Fruit fly (Drosophila melanogaster) whole organism, prepupa: ENCODE data around the gene CG11983.

Source experiments
- CG10669 ChIP-seq: fragments of 200-800 bp; sonication (Bioruptor generic); optimal IDR thresholded peaks from 3 replicates; lab custom pipeline; 2018; ENCODE audit warnings: missing biosample characterization, mild to moderate bottlenecking, missing genetic modification characterization, moderate library complexity
- CG11902 ChIP-seq: fragments of 200-800 bp; sonication (Bioruptor generic); optimal IDR thresholded peaks from 3 replicates; lab custom pipeline; 2016; ENCODE audit warnings: missing biosample characterization, missing genetic modification characterization
- CG15336 ChIP-seq: fragments of 200-800 bp; sonication (Bioruptor generic); IDR thresholded peaks from 2 replicates; pipeline ENCODE4 v1.3.6; 2022; ENCODE audit warnings: missing biosample characterization, missing genetic modification characterization
- CG1621 ChIP-seq: fragments of 200-800 bp; sonication (Bioruptor generic); optimal IDR thresholded peaks from 3 replicates; lab custom pipeline; 2018; ENCODE audit warnings: missing biosample characterization, mild to moderate bottlenecking, missing genetic modification characterization
- CG3032 ChIP-seq: fragments of 200-800 bp; optimal IDR thresholded peaks from 2 replicates; lab custom pipeline; 2019; ENCODE audit warnings: missing biosample characterization, mild to moderate bottlenecking, missing genetic modification characterization, moderate library complexity
- CG31627 ChIP-seq: fragments of 200-800 bp; sonication (Bioruptor generic); optimal IDR thresholded peaks from 3 replicates; lab custom pipeline; 2016; ENCODE audit warnings: missing biosample characterization, missing genetic modification characterization
- CG32006 ChIP-seq: fragments of 200-800 bp; sonication (Bioruptor generic); optimal IDR thresholded peaks from 3 replicates; lab custom pipeline; 2017; ENCODE audit warnings: missing biosample characterization, mild to moderate bottlenecking, missing genetic modification characterization
- CG34406 ChIP-seq: fragments of 200-800 bp; sonication (Bioruptor generic); optimal IDR thresholded peaks from 3 replicates; lab custom pipeline; 2016; ENCODE audit warnings: missing biosample characterization, missing genetic modification characterization
- CG3919 ChIP-seq: fragments of 200-800 bp; sonication (Bioruptor generic); optimal IDR thresholded peaks from 3 replicates; lab custom pipeline; 2016; ENCODE audit warnings: missing biosample characterization, missing genetic modification characterization
- CG4318 ChIP-seq: fragments of 200-800 bp; sonication (Bioruptor generic); optimal IDR thresholded peaks from 3 replicates; lab custom pipeline; 2017; ENCODE audit warnings: missing biosample characterization, mild to moderate bottlenecking, missing genetic modification characterization
- CG6163 ChIP-seq: fragments of 200-800 bp; sonication (Bioruptor generic); IDR thresholded peaks from 3 replicates; pipeline ENCODE4 v1.3.6; 2022; ENCODE audit warnings: missing biosample characterization, missing genetic modification characterization
- CG6792 ChIP-seq: fragments of 200-800 bp; sonication (Bioruptor generic); optimal IDR thresholded peaks from 3 replicates; lab custom pipeline; 2016; ENCODE audit warnings: missing biosample characterization, missing genetic modification characterization
- CG6808 ChIP-seq: fragments of 200-800 bp; sonication (Bioruptor generic); optimal IDR thresholded peaks from 3 replicates; lab custom pipeline; 2017; ENCODE audit warnings: missing biosample characterization, missing genetic modification characterization, mild to moderate bottlenecking, moderate library complexity, missing genetic modification reagents
- CG7368 ChIP-seq: fragments of 200-800 bp; sonication (Bioruptor generic); optimal IDR thresholded peaks from 3 replicates; lab custom pipeline; 2016; ENCODE audit warnings: missing biosample characterization, missing genetic modification characterization
- CG8119 ChIP-seq: fragments of 200-800 bp; sonication (Bioruptor generic); IDR thresholded peaks from 3 replicates; pipeline ENCODE4 v1.3.6; 2022; ENCODE audit warnings: missing biosample characterization, missing genetic modification characterization
- Eip78C ChIP-seq: fragments of 200-800 bp; sonication (Bioruptor generic); peaks from one replicate; lab custom pipeline; 2016; ENCODE audit warnings: missing biosample characterization, missing genetic modification characterization
- Eip93F ChIP-seq: fragments of 200-800 bp; sonication (Bioruptor generic); optimal IDR thresholded peaks from 2 replicates; lab custom pipeline; 2016; ENCODE audit warnings: missing biosample characterization, mild to moderate bottlenecking, missing genetic modification characterization
- Ets96B ChIP-seq: fragments of 200-800 bp; optimal IDR thresholded peaks from 2 replicates; lab custom pipeline; 2019; ENCODE audit warnings: missing biosample characterization, mild to moderate bottlenecking, missing genetic modification characterization, moderate library complexity
- Gug ChIP-seq: fragments of 200-800 bp; sonication (Bioruptor generic); IDR thresholded peaks from 2 replicates; pipeline ENCODE4 v1.3.6; 2022; ENCODE audit warnings: missing biosample characterization, missing genetic modification characterization
- Hr38 ChIP-seq: sonication (Bioruptor generic); optimal IDR thresholded peaks from 2 replicates; lab custom pipeline; 2016; ENCODE audit warnings: missing biosample characterization, missing genetic modification characterization
- Hr4 ChIP-seq: fragments of 200-800 bp; sonication (Bioruptor generic); optimal IDR thresholded peaks from 3 replicates; lab custom pipeline; 2016; ENCODE audit warnings: missing biosample characterization, missing genetic modification characterization
- Lpt ChIP-seq: fragments of 200-800 bp; sonication (Bioruptor generic); optimal IDR thresholded peaks from 3 replicates; lab custom pipeline; 2016; ENCODE audit warnings: missing biosample characterization, missing genetic modification characterization
- OdsH ChIP-seq: fragments of 200-800 bp; sonication (Bioruptor generic); optimal IDR thresholded peaks from 3 replicates; lab custom pipeline; 2016; ENCODE audit warnings: missing biosample characterization, missing genetic modification characterization
- Smox ChIP-seq: fragments of 200-800 bp; sonication (Bioruptor generic); optimal IDR thresholded peaks from 3 replicates; lab custom pipeline; 2016; ENCODE audit warnings: missing biosample characterization, missing genetic modification characterization
- Sox14 ChIP-seq: fragments of 200-800 bp; sonication (Bioruptor generic); optimal IDR thresholded peaks from 3 replicates; lab custom pipeline; 2016; ENCODE audit warnings: missing biosample characterization, missing genetic modification characterization
- Sox15 ChIP-seq: fragments of 200-800 bp; sonication (Bioruptor generic); optimal IDR thresholded peaks from 3 replicates; lab custom pipeline; 2016; ENCODE audit warnings: missing biosample characterization, missing genetic modification characterization
- acj6 ChIP-seq: fragments of 200-800 bp; sonication (Bioruptor generic); optimal IDR thresholded peaks from 3 replicates; lab custom pipeline; 2016; ENCODE audit warnings: missing biosample characterization, missing genetic modification characterization
- cyc ChIP-seq: fragments of 200-800 bp; sonication (Bioruptor generic); optimal IDR thresholded peaks from 3 replicates; lab custom pipeline; 2016; ENCODE audit warnings: missing biosample characterization, missing genetic modification characterization
- dac ChIP-seq: fragments of 200-800 bp; sonication (Bioruptor generic); optimal IDR thresholded peaks from 2 replicates; lab custom pipeline; 2017; ENCODE audit warnings: missing biosample characterization, mild to moderate bottlenecking, missing genetic modification characterization
- dsx ChIP-seq: fragments of 200-800 bp; optimal IDR thresholded peaks from 3 replicates; lab custom pipeline; 2019; ENCODE audit warnings: missing biosample characterization, mild to moderate bottlenecking, missing genetic modification characterization, moderate library complexity; ENCODE audit not compliant: poor library complexity, severe bottlenecking
- eg ChIP-seq: fragments of 200-800 bp; sonication (Bioruptor generic); IDR thresholded peaks from 3 replicates; pipeline ENCODE4 v1.3.6; 2022; ENCODE audit warnings: missing biosample characterization, missing genetic modification characterization
- esn ChIP-seq: fragments of 200-800 bp; sonication (Bioruptor generic); optimal IDR thresholded peaks from 2 replicates; lab custom pipeline; 2016; ENCODE audit warnings: missing biosample characterization, mild to moderate bottlenecking, missing genetic modification characterization, moderate library complexity
- fkh ChIP-seq: fragments of 200-800 bp; sonication (Bioruptor generic); optimal IDR thresholded peaks from 3 replicates; lab custom pipeline; 2017; ENCODE audit warnings: missing biosample characterization, mild to moderate bottlenecking, missing genetic modification characterization, moderate library complexity
- lz ChIP-seq: fragments of 200-800 bp; sonication (Bioruptor generic); optimal IDR thresholded peaks from 3 replicates; lab custom pipeline; 2016; ENCODE audit warnings: missing biosample characterization, missing genetic modification characterization
- spab ChIP-seq: fragments of 200-800 bp; sonication (Bioruptor generic); optimal IDR thresholded peaks from 2 replicates; lab custom pipeline; 2017; ENCODE audit warnings: missing biosample characterization, mild to moderate bottlenecking, missing genetic modification characterization, missing genetic modification reagents
- ss ChIP-seq, 2 experiments: fragments of 200-800 bp; sonication (Bioruptor generic); optimal IDR thresholded peaks; 2 replicates in 1 of 2; 3 replicates in 1 of 2; lab custom pipeline; 2017 to 2018; ENCODE audit warnings: mild to moderate bottlenecking in 2 of 2, missing biosample characterization in 2 of 2, missing genetic modification characterization in 2 of 2, moderate library complexity in 1 of 2
- svp ChIP-seq: fragments of 200-800 bp; sonication (Bioruptor generic); peaks from one replicate; lab custom pipeline; 2016; ENCODE audit warnings: missing biosample characterization, missing genetic modification characterization
- topi ChIP-seq: fragments of 200-800 bp; sonication (Bioruptor generic); optimal IDR thresholded peaks from 3 replicates; lab custom pipeline; 2016; ENCODE audit warnings: missing biosample characterization, missing genetic modification characterization
- vri ChIP-seq: fragments of 200-800 bp; sonication (Bioruptor generic); optimal IDR thresholded peaks from 3 replicates; lab custom pipeline; 2016; ENCODE audit warnings: missing biosample characterization, mild to moderate bottlenecking, missing genetic modification characterization

CG11983 gene

DNA sequence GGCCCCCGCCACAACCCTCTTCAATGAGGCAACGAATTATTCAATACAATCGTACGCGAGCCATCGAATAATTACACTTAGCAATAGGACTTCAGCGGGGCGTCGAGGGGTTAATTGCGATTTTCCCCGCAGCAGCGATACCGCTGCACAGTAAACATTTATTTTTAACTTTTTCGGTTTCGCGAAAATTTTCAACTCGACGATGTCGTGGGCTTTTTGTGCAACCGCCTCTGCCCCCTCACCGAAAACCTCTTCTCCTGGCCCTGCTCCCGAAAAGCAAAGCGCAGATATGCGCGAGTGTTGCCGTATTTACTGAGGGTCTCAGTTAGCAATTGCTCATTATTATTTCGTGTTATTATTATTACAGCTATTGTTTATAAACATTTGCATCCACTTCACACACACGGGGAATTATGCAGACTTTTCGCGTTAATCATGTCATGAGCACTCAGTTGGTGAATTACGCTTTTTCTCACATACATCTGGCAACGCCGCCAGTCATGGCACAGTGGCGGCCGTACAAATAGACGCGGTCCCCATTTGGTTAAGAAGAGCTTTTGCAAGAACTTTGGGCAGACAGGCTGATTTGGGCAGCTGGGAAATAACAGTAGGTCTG, 5.8 kb downstream of the CG11983 start:
- peak; percentile 28 for TF ChIP-seq svp (GFP tag; lab: Kevin White, UChicago)
- peak; percentile 55 for TF ChIP-seq cyc (GFP tag; lab: Kevin White, UChicago)
- TF ChIP-seq CG6792 (GFP tag; lab: Kevin White, UChicago), result peak; percentile 47
- TF ChIP-seq CG4318 (GFP tag; lab: Kevin White, UChicago), result no peak
- TF ChIP-seq Hr4, result no peak
- 0 out of 2 replicates have a peak, but pooled peaks have one; percentile 16 for TF ChIP-seq Gug (GFP tag; lab: Robert Waterston, UW)
- peak; percentile 99 for TF ChIP-seq vri
- TF ChIP-seq CG1621 (tag; lab: Kevin White, UChicago), result peak; percentile 22
- peak; percentile 80 for TF ChIP-seq Eip78C (GFP tag; lab: Kevin White, UChicago)
- no peak for TF ChIP-seq CG6808 (GFP tag; lab: Kevin White, UChicago)
- peak; percentile 37 for TF ChIP-seq dac (GFP tag; lab: Kevin White, UChicago)
- TF ChIP-seq eg, result peak; percentile 60
- no peak; the same call in 2 of the 3 replicates for TF ChIP-seq CG8119 (GFP tag; lab: Robert Waterston, UW)
- peak; percentile 54 for TF ChIP-seq CG3032 (tag; lab: Kevin White, UChicago)
- peak; percentile 75 for TF ChIP-seq CG31627 (GFP tag; lab: Kevin White, UChicago)
- peak; percentile 65 for TF ChIP-seq Sox14 (GFP tag; lab: Kevin White, UChicago)
- TF ChIP-seq CG11902 (GFP tag; lab: Kevin White, UChicago), result peak; percentile 34
- TF ChIP-seq Ets96B (tag; lab: Kevin White, UChicago), result peak; percentile 15
- TF ChIP-seq CG10669, result no peak
- peak; percentile 32 for TF ChIP-seq dsx (GFP tag; lab: Kevin White, UChicago)
- TF ChIP-seq OdsH (GFP tag; lab: Kevin White, UChicago), result no peak
- TF ChIP-seq CG7368 (GFP tag; lab: Kevin White, UChicago), result no peak
- no peak; the same call in 1 of the 2 replicates for TF ChIP-seq CG15336 (GFP tag; lab: Robert Waterston, UW)
- TF ChIP-seq esn (GFP tag; lab: Kevin White, UChicago), result peak; percentile 74
- peak; percentile 54 for TF ChIP-seq Lpt (GFP tag; lab: Kevin White, UChicago)
- no peak for TF ChIP-seq Eip93F (GFP tag; lab: Kevin White, UChicago)
- peak in 1 of 2 experiments; percentile 59 for TF ChIP-seq ss (GFP tag; optimal IDR thresholded peaks at IDR 0.05; lab: Kevin White, UChicago)
- peak; percentile 64 for TF ChIP-seq acj6 (GFP tag; lab: Kevin White, UChicago)
- TF ChIP-seq CG32006 (GFP tag; lab: Kevin White, UChicago), result no peak
- TF ChIP-seq topi (GFP tag; lab: Kevin White, UChicago), result peak; percentile 57
- no peak for TF ChIP-seq spab
- TF ChIP-seq CG3919 (GFP tag; lab: Kevin White, UChicago), result no peak
- peak; percentile 68 for TF ChIP-seq lz (GFP tag; lab: Kevin White, UChicago)
- TF ChIP-seq fkh (GFP tag; lab: Kevin White, UChicago), result peak; percentile 68
- peak; percentile 48; the same call in 2 of the 3 replicates for TF ChIP-seq CG6163 (GFP tag; lab: Robert Waterston, UW)
- TF ChIP-seq Sox15 (GFP tag; lab: Kevin White, UChicago), result peak; percentile 21

DNA sequence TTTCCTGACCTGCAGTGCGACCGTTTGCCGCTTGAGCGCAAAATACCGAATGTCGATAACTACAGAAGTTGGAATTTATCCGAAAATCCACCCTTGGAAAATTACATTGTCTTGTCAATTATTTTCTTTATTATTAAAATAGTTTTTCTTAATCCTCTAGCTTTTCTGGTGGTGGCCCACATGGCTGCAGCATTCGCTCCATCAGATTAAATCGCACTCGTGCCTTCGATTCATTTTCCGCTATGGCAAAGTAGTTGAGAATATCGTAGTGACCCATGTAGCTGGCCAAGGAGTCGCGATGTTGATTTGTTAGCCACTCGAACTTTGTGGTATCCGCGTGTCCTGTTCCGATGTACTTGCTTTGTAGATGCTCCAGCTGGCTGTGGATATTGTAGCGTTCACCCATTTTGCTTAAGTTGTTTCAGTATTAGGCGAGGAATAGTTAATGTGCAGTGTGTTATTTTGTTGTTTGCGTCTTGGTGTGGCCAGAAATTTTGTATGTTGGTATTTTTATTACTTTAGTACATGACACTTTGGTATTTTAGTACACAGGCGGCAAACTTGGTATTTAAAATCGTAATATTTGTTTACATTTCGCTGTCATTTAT, 6.8 kb downstream of the CG11983 start, which contains the start of the genes Kcmf1, Sf3b5 and CG11986:
TSS of gene Kcmf1 (minus strand) at position 51 of the 608 bp plus-strand sequence.
TSS of gene Sf3b5 (minus strand) at position 483 of the 608 bp plus-strand sequence.
TSS of gene CG11986 (plus strand) at position 588 of the 608 bp plus-strand sequence.
- TF ChIP-seq CG3919 (GFP tag; lab: Kevin White, UChicago), result no peak
- TF ChIP-seq Ets96B (tag; lab: Kevin White, UChicago), result no peak
- peak; percentile 14 for TF ChIP-seq Eip78C (GFP tag; lab: Kevin White, UChicago)
- TF ChIP-seq CG34406 (GFP tag; lab: Kevin White, UChicago), result no peak
- TF ChIP-seq CG10669, result no peak
- TF ChIP-seq ss (GFP tag; optimal IDR thresholded peaks at IDR 0.05; lab: Kevin White, UChicago), result no peak
- no peak for TF ChIP-seq vri
- TF ChIP-seq CG8119 (GFP tag; lab: Robert Waterston, UW), result no peak
- no peak for TF ChIP-seq Hr38
- no peak for TF ChIP-seq Smox (GFP tag; lab: Kevin White, UChicago)
- TF ChIP-seq fkh (GFP tag; lab: Kevin White, UChicago), result peak; percentile 61
